Worm (Caenorhabditis elegans) whole organism, young adult: ENCODE data around the gene F58E6.5.

ENCODE experiments used
- B0019.2 ChIP-seq: fragments of 200-800 bp; sonication (Bioruptor generic); conservative IDR thresholded peaks from 2 replicates; pipeline ENCODE4 v1.3.6; 2022; ENCODE audit warnings: missing genetic modification reagents, missing genetic modification characterization, missing compliant biosample characterization
- B0035.1 ChIP-seq: sonication (generic microtip); optimal IDR thresholded peaks from 2 replicates; lab custom pipeline; 2016; ENCODE audit warnings: missing genetic modification characterization, mild to moderate bottlenecking, missing compliant biosample characterization, missing genotype, missing genetic modification reagents
- C17E4.6 ChIP-seq: fragments of 200-800 bp; sonication (Bioruptor generic); IDR thresholded peaks from 2 replicates; pipeline ENCODE4 v1.3.6; 2022; ENCODE audit warnings: missing genetic modification reagents, missing genetic modification characterization, missing compliant biosample characterization
- F10E7.11 ChIP-seq: sonication (generic microtip); optimal IDR thresholded peaks from 2 replicates; lab custom pipeline; 2017; ENCODE audit warnings: mild to moderate bottlenecking, missing genetic modification characterization, moderate library complexity, missing compliant biosample characterization
- F37B4.10 ChIP-seq: fragments of 200-800 bp; sonication (Bioruptor generic); IDR thresholded peaks from 2 replicates; pipeline ENCODE4 v1.3.6; 2022; ENCODE audit warnings: missing genetic modification characterization, missing compliant biosample characterization
- F49E8.2 ChIP-seq: sonication (generic microtip); optimal IDR thresholded peaks from 3 replicates; lab custom pipeline; 2017; ENCODE audit warnings: missing genetic modification characterization, mild to moderate bottlenecking, missing compliant biosample characterization, antibody characterized with exemption, moderate library complexity; ENCODE audit not compliant: insufficient read depth
- F55B11.4 ChIP-seq: sonication (generic microtip); optimal IDR thresholded peaks from 2 replicates; lab custom pipeline; 2016; ENCODE audit warnings: missing compliant biosample characterization, missing genetic modification characterization, borderline replicate concordance; ENCODE audit not compliant: insufficient read depth
- K12H6.12 ChIP-seq: fragments of 200-800 bp; sonication (Bioruptor generic); optimal IDR thresholded peaks from 2 replicates; lab custom pipeline; 2018; ENCODE audit warnings: mild to moderate bottlenecking, missing genetic modification characterization, missing compliant biosample characterization
- T26A5.8 ChIP-seq: sonication (generic microtip); optimal IDR thresholded peaks from 2 replicates; lab custom pipeline; 2016; ENCODE audit warnings: missing genetic modification characterization, missing compliant biosample characterization
- ama-1 ChIP-seq, 3 experiments: fragments of 150-350 bp in 1 of 3; sonication (generic microtip) in 2 of 3; optimal IDR thresholded peaks; 2 replicates each; lab custom pipeline; 2014 to 2018; ENCODE audit warnings: missing biosample characterization in 2 of 3, missing genetic modification characterization in 2 of 3, missing genetic modification reagents in 2 of 3
- aptf-2 ChIP-seq: fragments of 200-800 bp; sonication (Bioruptor generic); conservative IDR thresholded peaks from 2 replicates; pipeline ENCODE4 v1.3.6; 2022; ENCODE audit warnings: missing genetic modification reagents, missing genetic modification characterization, missing compliant biosample characterization
- aptf-3 ChIP-seq: fragments of 200-800 bp; sonication (Bioruptor generic); IDR thresholded peaks from 2 replicates; pipeline ENCODE4 v1.3.6; 2022; ENCODE audit warnings: missing genetic modification characterization, missing compliant biosample characterization
- atf-7 ChIP-seq: sonication (generic microtip); optimal IDR thresholded peaks from 2 replicates; lab custom pipeline; 2017; ENCODE audit warnings: mild to moderate bottlenecking, missing genetic modification characterization, missing compliant biosample characterization
- attf-3 ChIP-seq: fragments of 200-800 bp; sonication (Bioruptor generic); conservative IDR thresholded peaks from 2 replicates; pipeline ENCODE4 v1.3.6; 2022; ENCODE audit warnings: missing genetic modification reagents, missing genetic modification characterization, missing compliant biosample characterization
- cebp-2 ChIP-seq: fragments of 200-800 bp; sonication (Bioruptor generic); IDR thresholded peaks from 2 replicates; pipeline ENCODE4 v1.3.6; 2022; ENCODE audit warnings: missing genetic modification characterization, missing compliant biosample characterization
- ceh-40 ChIP-seq: fragments of 200-800 bp; sonication (Bioruptor generic); IDR thresholded peaks from 2 replicates; pipeline ENCODE4 v1.3.6; 2022; ENCODE audit warnings: missing genetic modification characterization, missing compliant biosample characterization
- dpl-1 ChIP-seq: fragments of 150-350 bp; optimal IDR thresholded peaks from 2 replicates; lab custom pipeline; 2014; ENCODE audit warnings: missing biosample characterization, missing genetic modification reagents, missing genetic modification characterization
- egl-44 ChIP-seq: fragments of 200-800 bp; sonication (Bioruptor generic); IDR thresholded peaks from 2 replicates; pipeline ENCODE4 v1.3.6; 2022; ENCODE audit warnings: missing genetic modification reagents, missing genetic modification characterization, missing compliant biosample characterization
- egrh-3 ChIP-seq: fragments of 200-800 bp; sonication (Bioruptor generic); IDR thresholded peaks from 2 replicates; pipeline ENCODE4 v1.3.6; 2022; ENCODE audit warnings: missing genetic modification reagents, missing genetic modification characterization, missing compliant biosample characterization
- fkh-3 ChIP-seq: sonication (generic microtip); optimal IDR thresholded peaks from 2 replicates; lab custom pipeline; 2016; ENCODE audit warnings: mild to moderate bottlenecking, missing genetic modification characterization, missing compliant biosample characterization
- hlh-26 ChIP-seq: fragments of 200-800 bp; sonication (Bioruptor generic); conservative IDR thresholded peaks from 2 replicates; pipeline ENCODE4 v1.3.6; 2022; ENCODE audit warnings: missing genetic modification reagents, missing genetic modification characterization, missing compliant biosample characterization
- hmg-1.2 ChIP-seq: fragments of 200-800 bp; sonication (Bioruptor generic); IDR thresholded peaks from 2 replicates; pipeline ENCODE4 v1.3.6; 2022; ENCODE audit warnings: missing genetic modification reagents, missing genetic modification characterization, missing compliant biosample characterization
- lin-26 ChIP-seq: fragments of 200-800 bp; sonication (Bioruptor generic); IDR thresholded peaks from 2 replicates; pipeline ENCODE4 v1.3.6; 2022; ENCODE audit warnings: missing genetic modification reagents, missing genetic modification characterization, missing compliant biosample characterization
- lin-40 ChIP-seq: sonication (generic microtip); optimal IDR thresholded peaks from 2 replicates; lab custom pipeline; 2016; ENCODE audit warnings: missing genetic modification characterization, mild to moderate bottlenecking, missing compliant biosample characterization, missing genotype, missing genetic modification reagents
- lin-54 ChIP-seq: fragments of 200-800 bp; sonication (Bioruptor generic); optimal IDR thresholded peaks from 2 replicates; lab custom pipeline; 2018; ENCODE audit warnings: mild to moderate bottlenecking, missing genetic modification characterization, missing compliant biosample characterization
- lir-1 ChIP-seq: fragments of 200-800 bp; sonication (Bioruptor generic); conservative IDR thresholded peaks from 2 replicates; pipeline ENCODE4 v1.3.6; 2022; ENCODE audit warnings: missing genetic modification reagents, missing genetic modification characterization, missing compliant biosample characterization
- lsl-1 ChIP-seq: fragments of 200-800 bp; sonication (Bioruptor generic); optimal IDR thresholded peaks from 2 replicates; lab custom pipeline; 2018; ENCODE audit warnings: mild to moderate bottlenecking, missing genetic modification characterization, moderate library complexity, missing compliant biosample characterization
- mcd-1 ChIP-seq: fragments of 200-800 bp; sonication (Bioruptor generic); IDR thresholded peaks from 2 replicates; pipeline ENCODE4 v1.3.6; 2022; ENCODE audit warnings: missing genetic modification reagents, missing genetic modification characterization, missing compliant biosample characterization
- mel-28 ChIP-seq: sonication (generic microtip); optimal IDR thresholded peaks from 2 replicates; lab custom pipeline; 2016; ENCODE audit warnings: borderline replicate concordance, mild to moderate bottlenecking, missing genetic modification characterization, missing compliant biosample characterization
- nfyb-1 ChIP-seq: fragments of 200-800 bp; sonication (Bioruptor generic); IDR thresholded peaks from 2 replicates; pipeline ENCODE4 v1.3.6; 2022; ENCODE audit warnings: missing genetic modification reagents, missing genetic modification characterization, missing compliant biosample characterization
- nhr-27 ChIP-seq: fragments of 200-800 bp; sonication (Bioruptor generic); optimal IDR thresholded peaks from 2 replicates; lab custom pipeline; 2018; ENCODE audit warnings: mild to moderate bottlenecking, missing genetic modification characterization, moderate library complexity, missing compliant biosample characterization
- nhr-80 ChIP-seq: sonication (generic microtip); optimal IDR thresholded peaks from 2 replicates; lab custom pipeline; 2016; ENCODE audit warnings: missing genetic modification characterization, missing compliant biosample characterization
- rcor-1 ChIP-seq: fragments of 200-800 bp; sonication (Bioruptor generic); IDR thresholded peaks from 2 replicates; pipeline ENCODE4 v1.3.6; 2022; ENCODE audit warnings: missing genetic modification reagents, missing genetic modification characterization, missing compliant biosample characterization
- sdz-38 ChIP-seq: sonication (generic microtip); optimal IDR thresholded peaks from 2 replicates; lab custom pipeline; 2016; ENCODE audit warnings: missing genotype, missing genetic modification characterization, missing compliant biosample characterization
- sea-2 ChIP-seq: fragments of 200-800 bp; sonication (Bioruptor generic); IDR thresholded peaks from 2 replicates; pipeline ENCODE4 v1.3.6; 2022; ENCODE audit warnings: missing genetic modification characterization, missing compliant biosample characterization
- somi-1 ChIP-seq: fragments of 200-800 bp; sonication (Bioruptor generic); optimal IDR thresholded peaks from 2 replicates; lab custom pipeline; 2018; ENCODE audit warnings: mild to moderate bottlenecking, missing genetic modification characterization, missing compliant biosample characterization
- unc-130 ChIP-seq: sonication (generic microtip); optimal IDR thresholded peaks from 2 replicates; lab custom pipeline; 2016; ENCODE audit warnings: missing genetic modification reagents, missing genetic modification characterization, missing compliant biosample characterization
- unc-62 ChIP-seq: fragments of 150-350 bp; optimal IDR thresholded peaks from 2 replicates; lab custom pipeline; 2014; ENCODE audit warnings: missing biosample characterization, missing genetic modification reagents, missing genetic modification characterization
- zfh-2 ChIP-seq: fragments of 200-800 bp; sonication (Bioruptor generic); conservative IDR thresholded peaks from 2 replicates; pipeline ENCODE4 v1.3.6; 2022; ENCODE audit warnings: missing genetic modification reagents, missing genetic modification characterization, missing compliant biosample characterization
- zim-3 ChIP-seq: sonication (generic microtip); optimal IDR thresholded peaks from 2 replicates; lab custom pipeline; 2017; ENCODE audit warnings: mild to moderate bottlenecking, missing genetic modification characterization, moderate library complexity, missing compliant biosample characterization
- ztf-26 ChIP-seq: sonication (generic microtip); optimal IDR thresholded peaks from 2 replicates; lab custom pipeline; 2017; ENCODE audit warnings: missing genetic modification characterization, missing compliant biosample characterization

Gene F58E6.5

DNA sequence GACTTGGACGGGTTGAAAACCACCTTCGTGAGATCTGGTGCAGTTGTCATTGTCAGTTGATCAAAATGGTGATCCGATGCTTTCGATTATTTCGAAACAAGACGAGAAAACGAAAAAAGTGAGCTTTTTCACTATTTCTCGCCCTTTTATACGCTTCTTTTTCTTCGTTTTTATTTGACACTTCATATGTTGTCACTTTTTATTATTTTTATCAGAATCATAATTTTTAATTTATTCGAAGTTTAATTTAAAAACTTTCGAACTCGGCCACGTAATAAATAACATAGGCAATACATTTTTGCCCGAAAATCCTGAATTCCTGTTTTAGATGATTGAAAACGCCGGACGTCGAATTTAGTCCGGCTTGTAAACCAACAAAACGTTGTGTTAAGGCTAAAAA is at the start of gene F58E6.5:
Gene F58E6.5 (minus strand): TSS at position 101 of the 400 bp plus-strand sequence.
- TF ChIP-seq mcd-1 (no peak), hmg-1.2 (GFP tag; lab: Robert Waterston, UW) (no peak), unc-130 (no peak), lir-1 (GFP tag; lab: Robert Waterston, UW) (no peak), nhr-80 (tag; lab: Kevin White, UChicago) (no peak)

DNA sequence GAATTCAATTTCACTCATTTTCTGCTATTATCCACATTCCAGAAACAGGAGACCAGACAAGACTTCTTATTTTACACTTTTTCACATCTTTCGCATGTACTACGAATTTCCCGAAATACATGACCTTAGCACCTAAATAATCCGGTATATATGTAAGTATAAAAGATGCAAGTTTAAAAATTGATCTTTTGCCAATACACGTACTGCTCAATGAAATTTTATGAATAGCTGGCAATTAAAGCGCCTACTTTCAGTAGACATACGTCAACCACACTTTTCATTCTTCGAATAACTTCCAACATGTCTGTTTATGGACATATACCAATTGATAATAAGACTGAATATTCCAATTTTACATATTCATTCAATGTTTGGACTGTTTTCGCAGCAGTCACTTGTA is 48.8 kb upstream of the F58E6.5 start, which contains the start of gene sru-39:
Gene sru-39 (plus strand): TSS at position 301 of the 400 bp plus-strand sequence.
- no peak for TF ChIP-seq ama-1 (optimal IDR thresholded peaks at IDR 0.05; lab: Kevin White, UChicago)
- no peak for TF ChIP-seq ama-1 (GFP tag; optimal IDR thresholded peaks at IDR 0.05; lab: Kevin White, UChicago)
- no peak for TF ChIP-seq aptf-2 (GFP tag; lab: Robert Waterston, UW)
- no peak for TF ChIP-seq nfyb-1 (GFP tag; lab: Robert Waterston, UW)
- TF ChIP-seq aptf-3 (GFP tag; lab: Robert Waterston, UW), result no peak
- no peak for TF ChIP-seq B0035.1 (tag; lab: Kevin White, UChicago)
- TF ChIP-seq, all 124 proteins: peak for 0

DNA sequence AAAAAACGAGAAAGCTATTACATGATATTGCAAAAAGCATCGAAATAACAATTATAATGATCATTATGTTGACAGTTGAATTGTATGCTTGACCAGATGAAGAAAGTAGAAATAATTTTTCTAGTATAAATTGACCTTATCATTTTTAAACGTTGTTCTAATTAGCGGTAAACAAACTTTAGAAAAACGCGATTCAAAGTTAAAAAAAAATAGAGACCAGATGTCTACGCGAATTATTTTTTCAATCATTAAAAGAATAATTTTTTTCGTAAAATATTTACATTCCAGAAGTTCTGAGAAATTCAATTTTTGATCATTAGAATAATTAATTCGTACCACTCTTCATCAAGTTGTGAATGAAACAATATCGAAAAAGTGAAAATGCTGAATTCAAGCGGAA is 47.6 kb upstream of the F58E6.5 start, which contains the start of gene F46B6.10:
Gene F46B6.10 (minus strand): TSS at position 101 of the 400 bp plus-strand sequence.
- no peak for TF ChIP-seq ztf-26
- TF ChIP-seq nhr-27, result no peak
- TF ChIP-seq egrh-3 (GFP tag; lab: Robert Waterston, UW), result no peak
- TF ChIP-seq F49E8.2 (tag; lab: Kevin White, UChicago), result no peak
- TF ChIP-seq F55B11.4 (tag; lab: Kevin White, UChicago), result no peak
- no peak for TF ChIP-seq ceh-40
- no peak for TF ChIP-seq somi-1 (GFP tag; lab: Kevin White, UChicago)
- TF ChIP-seq hmg-1.2 (GFP tag; lab: Robert Waterston, UW), result no peak
- TF ChIP-seq sdz-38 (tag; lab: Kevin White, UChicago), result no peak
- TF ChIP-seq cebp-2 (GFP tag; lab: Robert Waterston, UW), result no peak
- TF ChIP-seq dpl-1 (GFP tag; lab: Kevin White, UChicago), result no peak
- no peak for TF ChIP-seq F37B4.10 (GFP tag; lab: Robert Waterston, UW)
- no peak for TF ChIP-seq hlh-26 (GFP tag; lab: Robert Waterston, UW)
- no peak for TF ChIP-seq zfh-2
- no peak for TF ChIP-seq B0019.2 (GFP tag; lab: Robert Waterston, UW)
- TF ChIP-seq lin-40 (tag; lab: Kevin White, UChicago), result no peak
- no peak for TF ChIP-seq K12H6.12

DNA sequence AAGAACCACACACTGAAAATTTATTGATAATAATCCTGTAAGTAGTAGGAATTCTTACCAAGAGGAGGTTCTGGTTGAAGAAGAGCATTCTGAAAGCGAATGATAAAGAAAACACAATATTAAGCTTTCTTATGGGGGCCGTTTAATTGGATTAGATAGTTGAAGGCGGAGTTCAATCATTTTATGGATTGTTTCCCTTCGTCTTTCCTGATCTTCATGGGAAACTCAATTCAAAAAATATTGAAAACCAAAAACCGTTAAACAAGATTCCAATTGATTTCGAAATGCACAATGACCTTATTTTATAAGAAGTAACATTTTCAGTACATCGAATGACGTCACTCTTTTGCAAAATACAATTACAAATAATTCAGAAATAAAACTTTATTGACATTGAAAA is 44.7 kb upstream of the F58E6.5 start, which contains the start of gene F46B6.13:
Gene F46B6.13 (minus strand): TSS at position 101 of the 400 bp plus-strand sequence.
- no peak for TF ChIP-seq lin-26 (GFP tag; lab: Robert Waterston, UW)
- no peak for TF ChIP-seq unc-62
- TF ChIP-seq zim-3 (tag; lab: Kevin White, UChicago), result no peak
- TF ChIP-seq rcor-1 (GFP tag; lab: Robert Waterston, UW), result no peak
- TF ChIP-seq atf-7, result no peak
- TF ChIP-seq T26A5.8, result no peak
- no peak for TF ChIP-seq attf-3 (GFP tag; lab: Robert Waterston, UW)
- TF ChIP-seq C17E4.6 (GFP tag; lab: Robert Waterston, UW), result no peak
- TF ChIP-seq fkh-3 (tag; lab: Kevin White, UChicago), result no peak
- no peak for TF ChIP-seq mel-28 (tag; lab: Kevin White, UChicago)
- TF ChIP-seq lsl-1 (GFP tag; lab: Kevin White, UChicago), result no peak
- TF ChIP-seq egl-44 (GFP tag; lab: Robert Waterston, UW), result no peak
- no peak for TF ChIP-seq lin-54
- no peak for TF ChIP-seq F10E7.11 (tag; lab: Kevin White, UChicago)
- TF ChIP-seq cebp-2 (GFP tag; lab: Robert Waterston, UW), result no peak
- no peak for TF ChIP-seq nhr-80 (tag; lab: Kevin White, UChicago)
- TF ChIP-seq sea-2 (GFP tag; lab: Robert Waterston, UW), result no peak
- TF ChIP-seq, all 124 proteins: peak for 0
